Fruit fly (Drosophila melanogaster) whole organism, embryonic: ENCODE results near the gene Nlg2.
A peak's percentile ranks its signal among the peaks of the same experiment; 100 is the strongest.

Experiments used
- Abd-B ChIP-seq: fragments of 200-800 bp; sonication (Bioruptor generic); optimal IDR thresholded peaks from 2 replicates; lab custom pipeline; 2018; ENCODE audit warnings: missing biosample characterization, mild to moderate bottlenecking, missing genetic modification characterization, moderate library complexity
- Atf3 ChIP-seq: fragments of 200-800 bp; sonication (Bioruptor generic); optimal IDR thresholded peaks from 3 replicates; lab custom pipeline; 2016; ENCODE audit warnings: missing biosample characterization, missing genetic modification characterization
- BtbVII ChIP-seq: fragments of 200-800 bp; sonication (Bioruptor generic); optimal IDR thresholded peaks from 3 replicates; lab custom pipeline; 2017; ENCODE audit warnings: missing biosample characterization, mild to moderate bottlenecking, missing genetic modification characterization
- CG10147 ChIP-seq: fragments of 200-800 bp; sonication (Bioruptor generic); optimal IDR thresholded peaks from 2 replicates; lab custom pipeline; 2019; ENCODE audit warnings: missing biosample characterization, mild to moderate bottlenecking, missing genetic modification characterization, moderate library complexity
- CG10366 ChIP-seq: fragments of 200-800 bp; sonication (Bioruptor generic); IDR thresholded peaks from 2 replicates; pipeline ENCODE4 v1.3.6; 2022; ENCODE audit warnings: missing biosample characterization, missing genetic modification characterization
- CG11504 ChIP-seq: fragments of 200-800 bp; sonication (Bioruptor generic); optimal IDR thresholded peaks from 3 replicates; lab custom pipeline; 2019; ENCODE audit warnings: missing biosample characterization, mild to moderate bottlenecking, missing genetic modification characterization, moderate library complexity
- CG12744 ChIP-seq: fragments of 200-800 bp; sonication (Bioruptor generic); optimal IDR thresholded peaks from 2 replicates; lab custom pipeline; 2016; ENCODE audit warnings: missing biosample characterization, missing genetic modification characterization
- CG14014 ChIP-seq: fragments of 200-800 bp; sonication (Bioruptor generic); IDR thresholded peaks from 2 replicates; pipeline ENCODE4 v1.3.6; 2022; ENCODE audit warnings: missing biosample characterization, missing genetic modification characterization
- CG14667 ChIP-seq: fragments of 200-800 bp; sonication (Bioruptor generic); IDR thresholded peaks from 2 replicates; pipeline ENCODE4 v1.3.6; 2022; ENCODE audit warnings: missing biosample characterization, missing genetic modification characterization
- CG14860 ChIP-seq: fragments of 200-800 bp; sonication (Bioruptor generic); IDR thresholded peaks from 3 replicates; pipeline ENCODE4 v1.3.6; 2022; ENCODE audit warnings: missing biosample characterization, missing genetic modification characterization; ENCODE audit not compliant: partially characterized antibody
- CG15601 ChIP-seq: fragments of 200-800 bp; sonication (Bioruptor generic); optimal IDR thresholded peaks from 3 replicates; lab custom pipeline; 2019; ENCODE audit warnings: missing biosample characterization, mild to moderate bottlenecking, missing genetic modification characterization, moderate library complexity
- CG15696 ChIP-seq: fragments of 200-800 bp; sonication (Bioruptor generic); optimal IDR thresholded peaks from 2 replicates; lab custom pipeline; 2019; ENCODE audit warnings: missing biosample characterization, mild to moderate bottlenecking, missing genetic modification characterization, moderate library complexity
- CG1602 ChIP-seq: fragments of 200-800 bp; sonication (Bioruptor generic); optimal IDR thresholded peaks from 3 replicates; lab custom pipeline; 2016; ENCODE audit warnings: missing biosample characterization, missing genetic modification characterization
- CG18619 ChIP-seq: fragments of 200-800 bp; sonication (Bioruptor generic); optimal IDR thresholded peaks from 3 replicates; lab custom pipeline; 2017; ENCODE audit warnings: missing biosample characterization, mild to moderate bottlenecking, missing genetic modification characterization
- CG2678 ChIP-seq: fragments of 200-800 bp; sonication (Bioruptor generic); optimal IDR thresholded peaks from 3 replicates; lab custom pipeline; 2019; ENCODE audit warnings: missing biosample characterization, mild to moderate bottlenecking, missing genetic modification characterization, moderate library complexity
- CG33557 ChIP-seq: fragments of 200-800 bp; sonication (Bioruptor generic); optimal IDR thresholded peaks from 2 replicates; lab custom pipeline; 2019; ENCODE audit warnings: missing biosample characterization, mild to moderate bottlenecking, missing genetic modification characterization, moderate library complexity
- CG6175 ChIP-seq: fragments of 200-800 bp; sonication (Bioruptor generic); IDR thresholded peaks from 3 replicates; pipeline ENCODE4 v1.3.6; 2022; ENCODE audit warnings: missing biosample characterization, missing genetic modification characterization
- CG7372 ChIP-seq: fragments of 200-800 bp; sonication (Bioruptor generic); IDR thresholded peaks from 2 replicates; pipeline ENCODE4 v1.3.6; 2022; ENCODE audit warnings: missing biosample characterization, missing genetic modification characterization
- CkIIα-i1 ChIP-seq: fragments of 200-800 bp; sonication (Bioruptor generic); IDR thresholded peaks from 2 replicates; pipeline ENCODE4 v1.3.6; 2022; ENCODE audit warnings: missing biosample characterization, missing genetic modification characterization
- D ChIP-seq, 2 experiments: fragments of 200-800 bp in 1 of 2; fragments of >200 bp in 1 of 2; sonication (Bioruptor generic) in 1 of 2; optimal IDR thresholded peaks; 2 replicates in 1 of 2; 3 replicates in 1 of 2; lab custom pipeline; 2017; ENCODE audit warnings: mild to moderate bottlenecking in 1 of 2, missing biosample characterization in 1 of 2, missing genetic modification characterization in 1 of 2, missing genetic modification reagents in 1 of 2
- Doc3 ChIP-seq: fragments of 200-800 bp; sonication (Bioruptor generic); IDR thresholded peaks from 3 replicates; pipeline ENCODE4 v1.3.6; 2022; ENCODE audit warnings: missing biosample characterization, missing genetic modification characterization; ENCODE audit not compliant: partially characterized antibody
- HLH3B ChIP-seq: fragments of 200-800 bp; sonication (Bioruptor generic); IDR thresholded peaks from 2 replicates; pipeline ENCODE4 v1.3.6; 2022; ENCODE audit warnings: missing biosample characterization, missing genetic modification characterization
- Hmr ChIP-seq: fragments of 200-800 bp; sonication (Bioruptor generic); optimal IDR thresholded peaks from 3 replicates; lab custom pipeline; 2017; ENCODE audit warnings: mild to moderate bottlenecking, missing biosample characterization, missing genetic modification reagents, missing genetic modification characterization
- Kr ChIP-seq: fragments of 200-800 bp; sonication (Bioruptor generic); optimal IDR thresholded peaks from 2 replicates; lab custom pipeline; 2017; ENCODE audit warnings: missing biosample characterization, mild to moderate bottlenecking, missing genetic modification characterization
- Ravus ChIP-seq: fragments of 200-800 bp; sonication (Bioruptor generic); IDR thresholded peaks from 2 replicates; pipeline ENCODE4 v1.3.6; 2022; ENCODE audit warnings: missing biosample characterization, missing genetic modification characterization
- amos ChIP-seq: fragments of 200-800 bp; sonication (Bioruptor generic); IDR thresholded peaks from 2 replicates; pipeline ENCODE4 v1.3.6; 2022; ENCODE audit warnings: missing biosample characterization, missing genetic modification characterization; ENCODE audit not compliant: partially characterized antibody
- bcd ChIP-seq: fragments of 200-800 bp; sonication (Bioruptor generic); optimal IDR thresholded peaks from 2 replicates; lab custom pipeline; 2017; ENCODE audit warnings: missing biosample characterization, mild to moderate bottlenecking, missing genetic modification characterization
- bowl ChIP-seq: fragments of 200-800 bp; sonication (Bioruptor generic); IDR thresholded peaks from 2 replicates; pipeline ENCODE4 v1.3.6; 2022; ENCODE audit warnings: missing biosample characterization, missing genetic modification characterization
- cwo ChIP-seq: fragments of 200-800 bp; sonication (Bioruptor generic); optimal IDR thresholded peaks from 3 replicates; lab custom pipeline; 2017; ENCODE audit warnings: missing biosample characterization, missing genetic modification characterization, mild to moderate bottlenecking, moderate library complexity, missing genetic modification reagents
- dimm ChIP-seq: fragments of 200-800 bp; sonication (Bioruptor generic); IDR thresholded peaks from 2 replicates; pipeline ENCODE4 v1.3.6; 2022; ENCODE audit warnings: missing biosample characterization, missing genetic modification characterization
- dmrt11E ChIP-seq: fragments of 200-800 bp; sonication (Bioruptor generic); optimal IDR thresholded peaks from 3 replicates; lab custom pipeline; 2018; ENCODE audit warnings: missing biosample characterization, mild to moderate bottlenecking, missing genetic modification characterization, moderate library complexity
- dysf ChIP-seq: fragments of 200-800 bp; sonication (Bioruptor generic); IDR thresholded peaks from 3 replicates; pipeline ENCODE4 v1.3.6; 2022; ENCODE audit warnings: missing biosample characterization, missing genetic modification characterization
- ewg ChIP-seq: fragments of 200-800 bp; sonication (Bioruptor generic); optimal IDR thresholded peaks from 3 replicates; lab custom pipeline; 2017; ENCODE audit warnings: mild to moderate bottlenecking, missing biosample characterization, missing genetic modification reagents, missing genetic modification characterization
- exex ChIP-seq: fragments of 200-800 bp; sonication (Bioruptor generic); optimal IDR thresholded peaks from 4 replicates; lab custom pipeline; 2018; ENCODE audit warnings: missing biosample characterization, mild to moderate bottlenecking, missing genetic modification characterization, moderate library complexity
- fu2 ChIP-seq: fragments of 200-800 bp; sonication (Bioruptor generic); optimal IDR thresholded peaks from 2 replicates; lab custom pipeline; 2016; ENCODE audit warnings: missing biosample characterization, missing genetic modification characterization
- gcm2 ChIP-seq: fragments of 200-800 bp; sonication (Bioruptor generic); optimal IDR thresholded peaks from 2 replicates; lab custom pipeline; 2016; ENCODE audit warnings: missing biosample characterization, missing genetic modification characterization
- gsb ChIP-seq: fragments of 200-800 bp; sonication (Bioruptor generic); IDR thresholded peaks from 2 replicates; pipeline ENCODE4 v1.3.6; 2022; ENCODE audit warnings: missing biosample characterization, missing genetic modification characterization
- hb ChIP-seq: fragments of 200-800 bp; sonication (Bioruptor generic); IDR thresholded peaks from 3 replicates; pipeline ENCODE4 v1.3.6; 2022; ENCODE audit warnings: missing biosample characterization, missing genetic modification characterization; ENCODE audit not compliant: partially characterized antibody
- hkb ChIP-seq, 2 experiments: fragments of 200-800 bp in 1 of 2; fragments of >200 bp in 1 of 2; sonication (Bioruptor generic) in 1 of 2; IDR thresholded peaks in 1 of 2; optimal IDR thresholded peaks in 1 of 2; 2 replicates each; pipeline versions ENCODE4 v1.3.6 to Lab custom; 2017 to 2022; ENCODE audit warnings: missing biosample characterization in 1 of 2, missing genetic modification characterization in 1 of 2
- lmd ChIP-seq: fragments of 200-800 bp; sonication (Bioruptor generic); IDR thresholded peaks from 2 replicates; pipeline ENCODE4 v1.3.6; 2022; ENCODE audit warnings: missing biosample characterization, missing genetic modification characterization
- lola ChIP-seq, 3 experiments: fragments of >200 bp in 2 of 3; fragments of 200-800 bp in 1 of 3; sonication (Bioruptor generic) in 1 of 3; optimal IDR thresholded peaks; 2 replicates each; lab custom pipeline; 2017 to 2019; ENCODE audit warnings: missing biosample characterization in 3 of 3, missing genetic modification characterization in 3 of 3, mild to moderate bottlenecking in 1 of 3, moderate library complexity in 1 of 3
- pb ChIP-seq: fragments of 200-800 bp; sonication (Bioruptor generic); optimal IDR thresholded peaks from 3 replicates; lab custom pipeline; 2016; ENCODE audit warnings: missing biosample characterization, missing genetic modification characterization
- peb ChIP-seq: fragments of 200-800 bp; sonication (Bioruptor generic); IDR thresholded peaks from 2 replicates; pipeline ENCODE4 v1.3.6; 2022; ENCODE audit warnings: missing biosample characterization, missing genetic modification characterization
- ranshi ChIP-seq: fragments of 200-800 bp; sonication (Bioruptor generic); IDR thresholded peaks from 2 replicates; pipeline ENCODE4 v1.3.6; 2022; ENCODE audit warnings: missing biosample characterization, missing genetic modification characterization
- sc ChIP-seq, 3 experiments: fragments of >200 bp in 2 of 3; fragments of 200-800 bp in 1 of 3; sonication (Bioruptor generic) in 1 of 3; optimal IDR thresholded peaks; 2 replicates in 2 of 3; 3 replicates in 1 of 3; lab custom pipeline; 2017; ENCODE audit warnings: mild to moderate bottlenecking in 1 of 3, missing biosample characterization in 1 of 3, missing genetic modification characterization in 1 of 3, missing genetic modification reagents in 1 of 3
- sens ChIP-seq: fragments of 200-800 bp; sonication (Bioruptor generic); peaks from one replicate; lab custom pipeline; 2016; ENCODE audit warnings: missing biosample characterization, missing genetic modification characterization
- ttk ChIP-seq: fragments of 200-800 bp; sonication (Bioruptor generic); IDR thresholded peaks from 2 replicates; pipeline ENCODE4 v2.1.2; 2022; ENCODE audit warnings: missing biosample characterization, missing genetic modification characterization

Nlg2 gene

DNA sequence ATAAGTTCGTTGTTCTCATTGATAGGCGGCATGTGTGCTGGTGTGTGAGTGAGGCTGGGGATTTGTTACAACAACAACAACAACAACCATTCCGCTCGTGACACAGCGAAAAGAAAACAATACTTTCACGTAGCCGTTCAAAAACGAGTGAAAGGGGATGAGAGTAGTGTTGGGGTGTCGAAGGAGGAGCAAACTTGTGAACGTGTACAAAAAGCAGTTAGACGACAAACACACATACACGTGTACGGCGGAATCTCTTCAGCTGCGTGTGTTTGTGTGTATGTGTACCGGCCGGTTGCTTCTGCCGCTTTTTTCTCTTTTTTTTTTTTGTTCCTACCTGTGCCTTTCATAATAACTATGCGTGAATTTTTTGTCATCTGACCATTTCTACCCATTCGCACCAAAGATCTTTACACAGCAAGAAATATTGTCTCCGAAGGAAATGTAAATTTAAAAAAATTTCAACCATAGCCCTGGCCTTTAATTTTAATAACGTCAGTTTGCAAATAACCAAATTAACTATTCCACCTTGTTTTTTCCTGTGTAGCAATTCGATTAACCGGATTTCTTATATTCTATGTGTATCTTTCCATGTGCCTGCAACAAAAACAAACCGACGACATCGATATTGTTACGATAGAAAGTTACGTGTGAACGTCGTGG lies 47.5 kb downstream of the Nlg2 start (continued):
- TF ChIP-seq CG11504 (no peak), D (optimal IDR thresholded peaks at IDR 0.05; lab: Kevin White, UChicago) (no peak), D (GFP tag; optimal IDR thresholded peaks at IDR 0.05; lab: Kevin White, UChicago) (peak; percentile 60), gcm2 (GFP tag; lab: Kevin White, UChicago) (peak; percentile 8), Ravus (peak; percentile 5), CG6175 (GFP tag; lab: Robert Waterston, UW) (no peak), CG33557 (GFP tag; lab: Kevin White, UChicago) (no peak), exex (no peak), ttk (GFP tag; lab: Robert Waterston, UW) (no peak), dimm (GFP tag; lab: Robert Waterston, UW) (no peak; the same call in 1 of the 2 replicates), CG12744 (GFP tag; lab: Kevin White, UChicago) (peak; percentile 58), CG14014 (GFP tag; lab: Robert Waterston, UW) (peak; percentile 84; the same call in 1 of the 2 replicates), CG7372 (GFP tag; lab: Robert Waterston, UW) (peak; percentile 24; the same call in 1 of the 2 replicates), Atf3 (no peak), dysf (GFP tag; lab: Robert Waterston, UW) (no peak; the same call in 2 of the 3 replicates), CkIIα-i1 (GFP tag; lab: Robert Waterston, UW) (no peak), bcd (no peak), Doc3 (GFP tag; lab: Robert Waterston, UW) (no peak), sc (optimal IDR thresholded peaks at IDR 0.05; lab: Kevin White, UChicago) (no peak), sc (GFP tag; optimal IDR thresholded peaks at IDR 0.05; lab: Kevin White, UChicago) (peak; percentile 50), pb (GFP tag; lab: Kevin White, UChicago) (no peak), BtbVII (GFP tag; lab: Kevin White, UChicago) (no peak), fu2 (GFP tag; lab: Kevin White, UChicago) (peak; percentile 54), lmd (GFP tag; lab: Robert Waterston, UW) (no peak), CG15601 (peak; percentile 59), CG10366 (peak; percentile 80; the same call in 1 of the 2 replicates), bowl (GFP tag; lab: Robert Waterston, UW) (peak; percentile 43; the same call in 1 of the 2 replicates), lola (GFP tag; optimal IDR thresholded peaks at IDR 0.05; lab: Kevin White, UChicago) (peak in 1 of 3 experiments; percentile 66), amos (no peak), hb (GFP tag; lab: Robert Waterston, UW) (no peak), sens (peak; percentile 96), Kr (GFP tag; lab: Kevin White, UChicago) (no peak), HLH3B (GFP tag; lab: Robert Waterston, UW) (peak; percentile 81; the same call in 1 of the 2 replicates), CG2678 (tag; lab: Kevin White, UChicago) (no peak), ewg (GFP tag; lab: Kevin White, UChicago) (peak; percentile 40), Abd-B (GFP tag; lab: Kevin White, UChicago) (no peak), cwo (GFP tag; lab: Kevin White, UChicago) (peak; percentile 35), CG14860 (no peak), dmrt11E (tag; lab: Kevin White, UChicago) (peak; percentile 66), gsb (no peak; the same call in 1 of the 2 replicates), CG15696 (tag; lab: Kevin White, UChicago) (peak; percentile 38), ranshi (GFP tag; lab: Robert Waterston, UW) (no peak; the same call in 1 of the 2 replicates), Hmr (GFP tag; lab: Kevin White, UChicago) (no peak), peb (peak; percentile 45; the same call in 1 of the 2 replicates), CG14667 (no peak), hkb (optimal IDR thresholded peaks at IDR 0.05; lab: Kevin White, UChicago) (no peak), hkb (GFP tag; IDR thresholded peaks at IDR 0.05; lab: Robert Waterston, UW) (peak; percentile 90), CG10147 (GFP tag; lab: Kevin White, UChicago) (peak; percentile 57), CG18619 (GFP tag; lab: Kevin White, UChicago) (peak; percentile 50), CG1602 (GFP tag; lab: Kevin White, UChicago) (peak; percentile 60)
